Worm (Caenorhabditis elegans): ENCODE measurements around the gene Y42A5A.3.

Gene Y42A5A.3

DNA sequence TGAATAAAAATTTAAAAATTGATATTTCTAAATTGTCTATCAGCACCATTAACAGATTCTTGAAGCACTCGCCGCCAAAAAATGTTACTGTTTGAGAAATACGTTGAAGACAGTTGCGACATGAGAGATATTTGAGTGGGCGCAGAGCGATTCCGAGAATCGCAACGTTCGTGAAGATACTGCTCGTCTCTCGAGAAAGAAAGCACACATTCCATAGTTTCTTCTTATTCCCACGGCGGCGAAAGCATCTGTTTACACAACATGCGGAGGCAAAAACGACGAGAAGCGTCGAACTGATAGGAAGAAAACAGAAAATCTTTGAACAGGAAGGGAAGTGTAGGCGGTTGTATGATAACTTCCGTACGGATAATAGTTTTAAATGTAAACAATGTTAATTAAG is 13.3 kb downstream of the Y42A5A.3 start (continued):
- TF ChIP-seq sdz-12 (GFP tag; optimal IDR thresholded peaks at IDR 0.05), result peak; percentile 21

DNA sequence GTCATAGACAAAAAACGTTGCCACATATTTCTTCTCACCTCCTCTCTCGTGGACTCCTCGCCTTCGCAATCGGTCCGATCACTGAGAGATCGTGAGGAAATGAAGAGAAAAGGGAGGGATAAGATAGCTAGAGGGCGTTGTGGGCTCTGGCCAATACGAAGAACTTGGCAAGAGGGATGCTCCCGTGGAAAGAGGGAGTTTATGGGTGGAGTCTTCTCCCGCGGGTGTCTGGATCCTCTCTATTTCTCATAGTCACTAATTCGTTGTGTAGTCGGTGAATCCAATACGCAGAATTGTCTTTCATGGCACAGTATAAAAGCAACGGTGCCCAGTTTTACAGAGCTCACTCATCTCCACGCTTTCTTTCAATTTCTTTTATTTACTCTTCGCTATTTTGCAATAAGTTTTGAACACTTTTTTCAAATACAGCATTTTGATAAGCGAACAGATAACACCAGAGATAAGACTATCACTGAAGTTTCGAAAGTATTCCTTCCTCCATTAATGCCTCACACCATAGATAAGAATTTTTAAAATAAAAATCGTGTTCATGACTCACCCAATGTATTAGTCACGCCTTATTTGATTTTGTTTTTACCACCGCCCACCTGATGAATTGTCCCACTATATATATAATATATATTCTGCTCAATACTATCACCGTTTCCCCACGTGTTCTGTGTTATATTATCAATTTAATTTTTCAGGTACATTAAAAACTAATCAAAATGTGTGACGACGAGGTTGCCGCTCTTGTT is 15.2 kb downstream of the Y42A5A.3 start, which contains the start of gene act-1:
Gene act-1 (plus strand): TSS at position 708 of the 758 bp plus-strand sequence.
- TF ChIP-seq mdt-29 (GFP tag; IDR thresholded peaks at IDR 0.05) (no peak), ceh-44 (GFP tag; IDR thresholded peaks at IDR 0.05) (no peak), hlh-11 (tag; optimal IDR thresholded peaks at IDR 0.05) (peak; percentile 34), saeg-2 (GFP tag; IDR thresholded peaks at IDR 0.05) (no peak), D1046.2 (GFP tag; IDR thresholded peaks at IDR 0.05) (no peak), F10B5.3 (tag; optimal IDR thresholded peaks at IDR 0.05) (no peak), lin-1 (GFP tag; IDR thresholded peaks at IDR 0.05) (no peak), unc-130 (GFP tag; optimal IDR thresholded peaks at IDR 0.05) (no peak), hif-1 (tag; optimal IDR thresholded peaks at IDR 0.05) (no peak), zfp-3 (GFP tag; conservative IDR thresholded peaks at IDR 0.05) (no peak), egl-43 (GFP tag; IDR thresholded peaks at IDR 0.05) (no peak; the same call in 1 of the 2 replicates), dmd-8 (GFP tag; IDR thresholded peaks at IDR 0.05) (no peak), ama-1 (optimal IDR thresholded peaks at IDR 0.05) (peak; percentile 5), nhr-77 (tag; optimal IDR thresholded peaks at IDR 0.05) (peak; percentile 6), F44E2.7 (GFP tag; IDR thresholded peaks at IDR 0.05) (no peak), jun-1 (tag; optimal IDR thresholded peaks at IDR 0.05) (no peak), nhr-41 (GFP tag; IDR thresholded peaks at IDR 0.05) (no peak), daf-12 (tag; optimal IDR thresholded peaks at IDR 0.05) (no peak), fos-1 (tag; optimal IDR thresholded peaks at IDR 0.05) (no peak), duxl-1 (tag; optimal IDR thresholded peaks at IDR 0.05; ENCODE audit: poor library complexity) (no peak), ZK546.5 (tag; optimal IDR thresholded peaks at IDR 0.05) (no peak), ztf-11 (tag; optimal IDR thresholded peaks at IDR 0.05) (no peak), ceh-62 (tag; optimal IDR thresholded peaks at IDR 0.05) (no peak), tag-97 (GFP tag; IDR thresholded peaks at IDR 0.05) (no peak), madf-5 (GFP tag; IDR thresholded peaks at IDR 0.05) (no peak), daf-16 (GFP tag; optimal IDR thresholded peaks at IDR 0.05) (peak in 1 of 2 experiments; percentile 95), daf-16 (tag; optimal IDR thresholded peaks at IDR 0.05) (no peak), dmd-6 (GFP tag; IDR thresholded peaks at IDR 0.05) (0 out of 2 replicates have a peak, but pooled peaks have one; percentile 41), nhr-237 (tag; optimal IDR thresholded peaks at IDR 0.05) (no peak), ces-1 (GFP tag; optimal IDR thresholded peaks at IDR 0.05) (no peak), lin-39 (tag; optimal IDR thresholded peaks at IDR 0.05) (no peak), nhr-10 (tag; optimal IDR thresholded peaks at IDR 0.05) (no peak), daf-19 (GFP tag; conservative IDR thresholded peaks at IDR 0.05) (no peak; the same call in 1 of the 2 replicates), mxl-2 (GFP tag; conservative IDR thresholded peaks at IDR 0.05) (no peak), skn-1 (tag; optimal IDR thresholded peaks at IDR 0.05) (no peak), F26F4.8 (GFP tag; conservative IDR thresholded peaks at IDR 0.05) (no peak), zip-2 (tag; optimal IDR thresholded peaks at IDR 0.05) (no peak), mxl-3 (GFP tag; optimal IDR thresholded peaks at IDR 0.05) (no peak), Y75B8A.6 (GFP tag; IDR thresholded peaks at IDR 0.05) (no peak), ZK337.2 (GFP tag; IDR thresholded peaks at IDR 0.05) (no peak), mdl-1 (tag; optimal IDR thresholded peaks at IDR 0.05) (no peak), nhr-6 (tag; optimal IDR thresholded peaks at IDR 0.05) (no peak), dmd-9 (GFP tag; IDR thresholded peaks at IDR 0.05) (no peak), spr-1 (tag; optimal IDR thresholded peaks at IDR 0.05) (no peak), hlh-30 (tag; optimal IDR thresholded peaks at IDR 0.05; ENCODE audit: insufficient read depth) (no peak), ctbp-1 (GFP tag; IDR thresholded peaks at IDR 0.05) (0 out of 2 replicates have a peak, but pooled peaks have one; percentile 61), php-3 (GFP tag; IDR thresholded peaks at IDR 0.05) (no peak), T26A8.4 (GFP tag; IDR thresholded peaks at IDR 0.05) (no peak)

All from whole organism, L4 larva.